Fruit fly (Drosophila melanogaster) S2 (cell line): ENCODE data around the gene Eig71Eb.

Experiments used
- CG8478 ChIP-seq: fragments of >200 bp; optimal IDR thresholded peaks from 2 replicates; lab custom pipeline; 2018
- CTCF ChIP-seq, 2 experiments: fragments of >200 bp; optimal IDR thresholded peaks; 2 replicates each; lab custom pipeline; 2018

DNA sequence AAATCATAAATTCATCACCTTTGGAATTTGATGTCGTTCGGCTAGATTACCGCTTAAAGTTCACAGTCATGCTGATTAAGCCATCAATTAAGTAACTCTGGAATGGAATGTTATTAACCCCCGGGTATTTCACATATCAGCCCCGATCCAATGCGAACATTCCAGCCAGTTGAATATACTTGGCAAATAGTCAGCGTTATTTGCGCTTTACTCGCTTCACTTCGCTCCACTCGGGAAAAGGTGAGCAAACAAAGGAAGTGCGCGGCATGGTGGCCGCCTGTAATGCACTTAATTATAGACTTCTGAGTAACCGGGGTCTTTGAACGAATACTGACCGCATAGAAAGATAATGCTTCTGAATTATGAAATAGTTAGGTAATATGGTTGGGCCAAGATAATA, 12.1 kb upstream of the Eig71Eb start:
- no peak for TF ChIP-seq CG8478
- TF ChIP-seq CTCF (optimal IDR thresholded peaks at IDR 0.05; lab: Kevin White, UChicago), result no peak
